Worm (Caenorhabditis elegans) whole organism, young adult: ENCODE results near the gene eak-7.

Source experiments
- F49E8.2 ChIP-seq: sonication (generic microtip); optimal IDR thresholded peaks from 3 replicates; lab custom pipeline; 2017; ENCODE audit warnings: missing genetic modification characterization, mild to moderate bottlenecking, missing compliant biosample characterization, antibody characterized with exemption, moderate library complexity; ENCODE audit not compliant: insufficient read depth
- Y53F4B.3 ChIP-seq: fragments of 200-800 bp; sonication (Bioruptor generic); IDR thresholded peaks from 2 replicates; pipeline ENCODE4 v1.3.6; 2022; ENCODE audit warnings: missing genetic modification reagents, missing genetic modification characterization, missing compliant biosample characterization
- Y56A3A.18 ChIP-seq: fragments of 200-800 bp; sonication (Bioruptor generic); IDR thresholded peaks from 2 replicates; pipeline ENCODE4 v1.3.6; 2022; ENCODE audit warnings: missing genetic modification reagents, missing genetic modification characterization, missing compliant biosample characterization
- akir-1 ChIP-seq: fragments of 200-800 bp; sonication (Bioruptor generic); optimal IDR thresholded peaks from 2 replicates; lab custom pipeline; 2018; ENCODE audit warnings: mild to moderate bottlenecking, missing genetic modification characterization, moderate library complexity, missing compliant biosample characterization
- chd-7 ChIP-seq: sonication (generic microtip); optimal IDR thresholded peaks from 2 replicates; lab custom pipeline; 2016; ENCODE audit warnings: mild to moderate bottlenecking, missing genetic modification characterization, moderate library complexity, missing compliant biosample characterization
- repo-1 ChIP-seq: sonication (generic microtip); optimal IDR thresholded peaks from 2 replicates; lab custom pipeline; 2017; ENCODE audit warnings: mild to moderate bottlenecking, missing genetic modification characterization, missing compliant biosample characterization
- sdz-38 ChIP-seq: sonication (generic microtip); optimal IDR thresholded peaks from 2 replicates; lab custom pipeline; 2016; ENCODE audit warnings: missing genotype, missing genetic modification characterization, missing compliant biosample characterization
- tbx-9 ChIP-seq: sonication (generic microtip); optimal IDR thresholded peaks from 2 replicates; lab custom pipeline; 2016; ENCODE audit warnings: borderline replicate concordance, missing genetic modification characterization, inconsistent platforms, missing compliant biosample characterization

ce11 chrIV:12540242-12540641 lies 25.5 kb downstream of the eak-7 start:
- no peak for TF ChIP-seq Y53F4B.3
- TF ChIP-seq tbx-9 (tag; lab: Kevin White, UChicago) = no peak
- TF ChIP-seq akir-1 = no peak
- no peak for TF ChIP-seq Y56A3A.18 (GFP tag; lab: Robert Waterston, UW)
- no peak for TF ChIP-seq repo-1
- TF ChIP-seq F49E8.2 (tag; lab: Kevin White, UChicago) = no peak
- TF ChIP-seq sdz-38 = no peak
- no peak for TF ChIP-seq chd-7
